Fruit fly (Drosophila melanogaster): ENCODE measurements around the gene CG31683.

- TF ChIP-seq psq (optimal IDR thresholded peaks at IDR 0.05) (no peak), pan (optimal IDR thresholded peaks at IDR 0.05) (no peak), CG8478 (optimal IDR thresholded peaks at IDR 0.05) (no peak), usp (GFP tag; optimal IDR thresholded peaks at IDR 0.05) (no peak)
Measured at dm6 chr2L:20428382-20428755, 21.4 kb downstream of the CG31683 start.

All from whole organism.